Fruit fly (Drosophila melanogaster) whole organism, embryonic: Measurements from ENCODE around the gene CG6040.

Experiments
- Asciz ChIP-seq: fragments of 200-800 bp; sonication (Bioruptor generic); optimal IDR thresholded peaks from 2 replicates; lab custom pipeline; 2017; ENCODE audit warnings: missing biosample characterization, mild to moderate bottlenecking, missing genetic modification characterization, missing genetic modification reagents
- BEAF-32 ChIP-seq: fragments of 200-800 bp; sonication (Bioruptor generic); optimal IDR thresholded peaks from 3 replicates; lab custom pipeline; 2017; ENCODE audit warnings: missing biosample characterization, missing genetic modification characterization, mild to moderate bottlenecking, moderate library complexity, missing genetic modification reagents
- Bgb ChIP-seq: fragments of 200-800 bp; sonication (Bioruptor generic); IDR thresholded peaks from 2 replicates; pipeline ENCODE4 v1.3.6; 2022; ENCODE audit warnings: missing biosample characterization, missing genetic modification characterization; ENCODE audit not compliant: partially characterized antibody
- CG10543 ChIP-seq: fragments of 200-800 bp; sonication (Bioruptor generic); optimal IDR thresholded peaks from 3 replicates; lab custom pipeline; 2017; ENCODE audit warnings: missing biosample characterization, mild to moderate bottlenecking, missing genetic modification characterization, moderate library complexity
- CG10565 ChIP-seq: fragments of 200-800 bp; sonication (Bioruptor generic); optimal IDR thresholded peaks from 3 replicates; lab custom pipeline; 2016; ENCODE audit warnings: missing biosample characterization, mild to moderate bottlenecking, missing genetic modification characterization
- CG11398 ChIP-seq: fragments of 200-800 bp; sonication (Bioruptor generic); optimal IDR thresholded peaks from 2 replicates; lab custom pipeline; 2016; ENCODE audit warnings: missing biosample characterization, missing genetic modification characterization
- CG12942 ChIP-seq: fragments of 200-800 bp; sonication (Bioruptor generic); optimal IDR thresholded peaks from 3 replicates; lab custom pipeline; 2016; ENCODE audit warnings: missing biosample characterization, missing genetic modification characterization
- CG13123 ChIP-seq: fragments of 200-800 bp; sonication (Bioruptor generic); optimal IDR thresholded peaks from 2 replicates; lab custom pipeline; 2016; ENCODE audit warnings: missing biosample characterization, missing genetic modification characterization
- CG13296 ChIP-seq: fragments of 200-800 bp; sonication (Bioruptor generic); optimal IDR thresholded peaks from 3 replicates; lab custom pipeline; 2018; ENCODE audit warnings: missing biosample characterization, mild to moderate bottlenecking, missing genetic modification characterization
- CG14050 ChIP-seq: fragments of 200-800 bp; sonication (Bioruptor generic); IDR thresholded peaks from 3 replicates; pipeline ENCODE4 v1.3.6; 2022; ENCODE audit warnings: missing biosample characterization, missing genetic modification characterization
- CG1603 ChIP-seq: fragments of 200-800 bp; sonication (Bioruptor generic); optimal IDR thresholded peaks from 2 replicates; lab custom pipeline; 2019; ENCODE audit warnings: missing biosample characterization, mild to moderate bottlenecking, missing genetic modification characterization, moderate library complexity
- CG17912 ChIP-seq: fragments of 200-800 bp; sonication (Bioruptor generic); optimal IDR thresholded peaks from 2 replicates; lab custom pipeline; 2018; ENCODE audit warnings: missing biosample characterization, mild to moderate bottlenecking, missing genetic modification characterization
- CG18262 ChIP-seq: fragments of 200-800 bp; optimal IDR thresholded peaks from 3 replicates; lab custom pipeline; 2019; ENCODE audit warnings: missing biosample characterization, mild to moderate bottlenecking, missing genetic modification characterization, moderate library complexity
- CG2199 ChIP-seq: fragments of 200-800 bp; sonication (Bioruptor generic); IDR thresholded peaks from 3 replicates; pipeline ENCODE4 v1.3.6; 2022; ENCODE audit warnings: missing biosample characterization, missing genetic modification characterization
- CG31365 ChIP-seq: fragments of 200-800 bp; sonication (Bioruptor generic); optimal IDR thresholded peaks from 2 replicates; lab custom pipeline; 2018; ENCODE audit warnings: missing biosample characterization, mild to moderate bottlenecking, missing genetic modification characterization
- CG43689 ChIP-seq: fragments of 200-800 bp; sonication (Bioruptor generic); IDR thresholded peaks from 2 replicates; pipeline ENCODE4 v1.3.6; 2022; ENCODE audit warnings: missing biosample characterization, missing genetic modification characterization
- CG5245 ChIP-seq: fragments of 200-800 bp; sonication (Bioruptor generic); optimal IDR thresholded peaks from 3 replicates; lab custom pipeline; 2016; ENCODE audit warnings: missing biosample characterization, missing genetic modification characterization
- CG6654 ChIP-seq: fragments of 200-800 bp; sonication (Bioruptor generic); optimal IDR thresholded peaks from 2 replicates; lab custom pipeline; 2017; ENCODE audit warnings: missing biosample characterization, mild to moderate bottlenecking, missing genetic modification characterization
- CG7357 ChIP-seq: fragments of 200-800 bp; sonication (Bioruptor generic); IDR thresholded peaks from 3 replicates; pipeline ENCODE4 v1.3.6; 2022; ENCODE audit warnings: missing biosample characterization, missing genetic modification characterization
- CG7928 ChIP-seq: fragments of 200-800 bp; sonication (Bioruptor generic); optimal IDR thresholded peaks from 2 replicates; lab custom pipeline; 2017; ENCODE audit warnings: missing biosample characterization, mild to moderate bottlenecking, missing genetic modification characterization
- CG8924 ChIP-seq: fragments of 200-800 bp; optimal IDR thresholded peaks from 3 replicates; lab custom pipeline; 2019; ENCODE audit warnings: missing biosample characterization, mild to moderate bottlenecking, missing genetic modification characterization, moderate library complexity
- CG9609 ChIP-seq: fragments of 200-800 bp; sonication (Bioruptor generic); optimal IDR thresholded peaks from 3 replicates; lab custom pipeline; 2016; ENCODE audit warnings: missing biosample characterization, missing genetic modification characterization
- CrebB ChIP-seq: fragments of 200-800 bp; sonication (Bioruptor generic); optimal IDR thresholded peaks from 3 replicates; lab custom pipeline; 2018; ENCODE audit warnings: missing biosample characterization, mild to moderate bottlenecking, missing genetic modification characterization
- Dad ChIP-seq: fragments of 200-800 bp; sonication (Bioruptor generic); optimal IDR thresholded peaks from 3 replicates; lab custom pipeline; 2016; ENCODE audit warnings: missing biosample characterization, missing genetic modification characterization
- E2f2 ChIP-seq: fragments of 200-800 bp; sonication (Bioruptor generic); IDR thresholded peaks from 2 replicates; pipeline ENCODE4 v1.3.6; 2022; ENCODE audit warnings: missing biosample characterization, missing genetic modification characterization
- Ets65A ChIP-seq: fragments of 200-800 bp; sonication (Bioruptor generic); peaks from one replicate; lab custom pipeline; 2016; ENCODE audit warnings: missing biosample characterization, missing genetic modification characterization
- Fer3 ChIP-seq: fragments of 200-800 bp; sonication (Bioruptor generic); optimal IDR thresholded peaks from 2 replicates; lab custom pipeline; 2018; ENCODE audit warnings: missing biosample characterization, mild to moderate bottlenecking, missing genetic modification characterization, moderate library complexity
- H15 ChIP-seq: fragments of 200-800 bp; sonication (Bioruptor generic); IDR thresholded peaks from 3 replicates; pipeline ENCODE4 v1.3.6; 2022; ENCODE audit warnings: missing biosample characterization, missing genetic modification characterization
- HHEX ChIP-seq: fragments of 200-800 bp; sonication (Bioruptor generic); optimal IDR thresholded peaks from 3 replicates; lab custom pipeline; 2017; ENCODE audit warnings: missing biosample characterization, mild to moderate bottlenecking, missing genetic modification characterization, missing genetic modification reagents
- Hmr ChIP-seq: fragments of 200-800 bp; sonication (Bioruptor generic); optimal IDR thresholded peaks from 3 replicates; lab custom pipeline; 2017; ENCODE audit warnings: mild to moderate bottlenecking, missing biosample characterization, missing genetic modification reagents, missing genetic modification characterization
- Side ChIP-seq: fragments of 200-800 bp; sonication (Bioruptor generic); optimal IDR thresholded peaks from 2 replicates; lab custom pipeline; 2016; ENCODE audit warnings: missing biosample characterization, missing genetic modification characterization
- az2 ChIP-seq: fragments of 200-800 bp; sonication (Bioruptor generic); optimal IDR thresholded peaks from 3 replicates; lab custom pipeline; 2016; ENCODE audit warnings: missing biosample characterization, missing genetic modification characterization
- bbx ChIP-seq: fragments of 200-800 bp; sonication (Bioruptor generic); IDR thresholded peaks from 2 replicates; pipeline ENCODE4 v1.3.6; 2022; ENCODE audit warnings: missing biosample characterization, missing genetic modification characterization; ENCODE audit not compliant: partially characterized antibody
- bsh ChIP-seq, 2 experiments: fragments of 200-800 bp; sonication (Bioruptor generic); optimal IDR thresholded peaks; 2 replicates each; lab custom pipeline; 2017 to 2018; ENCODE audit warnings: mild to moderate bottlenecking in 2 of 2, missing biosample characterization in 2 of 2, missing genetic modification characterization in 2 of 2, moderate library complexity in 1 of 2
- croc ChIP-seq: fragments of 200-800 bp; sonication (Bioruptor generic); conservative IDR thresholded peaks from 3 replicates; pipeline ENCODE4 v1.3.6; 2022; ENCODE audit warnings: missing biosample characterization, missing genetic modification characterization
- dpn ChIP-seq, 2 experiments: fragments of 200-800 bp; sonication (Bioruptor generic); optimal IDR thresholded peaks; 3 replicates each; lab custom pipeline; 2016; ENCODE audit warnings: missing biosample characterization in 2 of 2, missing genetic modification characterization in 2 of 2
- fru ChIP-seq: fragments of >200 bp; optimal IDR thresholded peaks from 2 replicates; lab custom pipeline; 2017
- gem ChIP-seq: fragments of 200-800 bp; sonication (Bioruptor generic); optimal IDR thresholded peaks from 2 replicates; lab custom pipeline; 2019; ENCODE audit warnings: missing biosample characterization, mild to moderate bottlenecking, missing genetic modification characterization, moderate library complexity
- grau ChIP-seq: fragments of 200-800 bp; optimal IDR thresholded peaks from 3 replicates; lab custom pipeline; 2019; ENCODE audit warnings: missing biosample characterization, mild to moderate bottlenecking, missing genetic modification characterization, moderate library complexity
- gt ChIP-seq: fragments of 200-800 bp; sonication (Bioruptor generic); IDR thresholded peaks from 2 replicates; pipeline ENCODE4 v1.3.6; 2022; ENCODE audit warnings: missing biosample characterization, missing genetic modification characterization
- hth ChIP-seq: fragments of >200 bp; optimal IDR thresholded peaks from 2 replicates; lab custom pipeline; 2017; ENCODE audit warnings: inconsistent platforms
- lola ChIP-seq, 3 experiments: fragments of >200 bp in 2 of 3; fragments of 200-800 bp in 1 of 3; sonication (Bioruptor generic) in 1 of 3; optimal IDR thresholded peaks; 2 replicates each; lab custom pipeline; 2017 to 2019; ENCODE audit warnings: missing biosample characterization in 3 of 3, missing genetic modification characterization in 3 of 3, mild to moderate bottlenecking in 1 of 3, moderate library complexity in 1 of 3
- mirr ChIP-seq: fragments of 200-800 bp; sonication (Bioruptor generic); optimal IDR thresholded peaks from 3 replicates; lab custom pipeline; 2018; ENCODE audit warnings: missing biosample characterization, mild to moderate bottlenecking, missing genetic modification characterization
- mld ChIP-seq: fragments of 200-800 bp; sonication (Bioruptor generic); IDR thresholded peaks from 3 replicates; pipeline ENCODE4 v1.3.6; 2022; ENCODE audit warnings: missing biosample characterization, missing genetic modification characterization; ENCODE audit not compliant: partially characterized antibody
- nau ChIP-seq: fragments of 200-800 bp; sonication (Bioruptor generic); optimal IDR thresholded peaks from 3 replicates; lab custom pipeline; 2017; ENCODE audit warnings: missing biosample characterization, mild to moderate bottlenecking, missing genetic modification characterization, missing genetic modification reagents
- stwl ChIP-seq: fragments of 200-800 bp; sonication (Bioruptor generic); optimal IDR thresholded peaks from 3 replicates; lab custom pipeline; 2018; ENCODE audit warnings: missing biosample characterization, mild to moderate bottlenecking, missing genetic modification characterization, moderate library complexity
- sug ChIP-seq: fragments of 200-800 bp; optimal IDR thresholded peaks from 2 replicates; lab custom pipeline; 2019; ENCODE audit warnings: missing biosample characterization, mild to moderate bottlenecking, missing genetic modification characterization, moderate library complexity
- unc-4 ChIP-seq: fragments of 200-800 bp; sonication (Bioruptor generic); IDR thresholded peaks from 2 replicates; pipeline ENCODE4 v1.3.6; 2022; ENCODE audit warnings: missing biosample characterization, missing genetic modification characterization; ENCODE audit not compliant: partially characterized antibody
- vnd ChIP-seq: fragments of 200-800 bp; sonication (Bioruptor generic); IDR thresholded peaks from 3 replicates; pipeline ENCODE4 v1.3.6; 2022; ENCODE audit warnings: missing biosample characterization, missing genetic modification characterization; ENCODE audit not compliant: partially characterized antibody
- wdn ChIP-seq: fragments of 200-800 bp; sonication (Bioruptor generic); IDR thresholded peaks from 2 replicates; pipeline ENCODE4 v1.3.6; 2022; ENCODE audit warnings: missing biosample characterization, missing genetic modification characterization
- wek ChIP-seq: fragments of 200-800 bp; sonication (Bioruptor generic); optimal IDR thresholded peaks from 3 replicates; lab custom pipeline; 2018; ENCODE audit warnings: missing biosample characterization, mild to moderate bottlenecking, missing genetic modification characterization, moderate library complexity

The CG6040 gene

DNA sequence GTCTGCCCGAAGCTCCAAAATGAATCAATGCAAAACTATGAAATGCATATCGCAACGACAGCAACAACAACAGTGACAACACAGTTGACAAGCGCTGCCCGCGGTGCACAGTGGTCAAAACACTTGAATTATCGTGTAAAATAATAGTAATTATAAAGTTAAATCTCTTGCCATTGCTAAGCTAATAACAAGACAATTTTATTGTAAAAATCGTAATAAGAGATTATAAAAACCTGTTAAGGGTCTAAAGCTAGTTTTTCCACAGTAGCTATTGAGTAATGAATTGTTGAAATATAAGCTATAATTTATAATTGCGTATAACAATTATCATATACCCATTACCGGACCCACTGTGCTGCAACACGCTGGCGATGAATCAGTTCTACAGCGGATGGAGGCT is 23.8 kb upstream of the CG6040 start (continued):
- no peak for TF ChIP-seq H15 (GFP tag; lab: Robert Waterston, UW)
- TF ChIP-seq wdn (GFP tag; lab: Robert Waterston, UW), result no peak
- no peak for TF ChIP-seq gt (GFP tag; lab: Robert Waterston, UW)
- TF ChIP-seq fru (lab: Kevin White, UChicago), result no peak
- no peak for TF ChIP-seq CG10543 (GFP tag; lab: Kevin White, UChicago)
- TF ChIP-seq wek (GFP tag; lab: Kevin White, UChicago), result no peak
- no peak for TF ChIP-seq mirr (GFP tag; lab: Kevin White, UChicago)
- TF ChIP-seq CG1603 (tag; lab: Kevin White, UChicago), result peak; percentile 59
- no peak for TF ChIP-seq bbx (GFP tag; lab: Robert Waterston, UW)
- peak; percentile 79 to 84 for TF ChIP-seq bsh (GFP tag; optimal IDR thresholded peaks at IDR 0.05; lab: Kevin White, UChicago)
- TF ChIP-seq CG18262, result peak; percentile 88
- no peak for TF ChIP-seq hth (lab: Kevin White, UChicago)
- peak; percentile 56 for TF ChIP-seq grau (tag; lab: Kevin White, UChicago)
- peak; percentile 66 for TF ChIP-seq croc (GFP tag; lab: Robert Waterston, UW)
- TF ChIP-seq Ets65A (GFP tag; lab: Kevin White, UChicago), result peak; percentile 33
- TF ChIP-seq CG12942, result no peak
- TF ChIP-seq CG9609 (GFP tag; lab: Kevin White, UChicago), result no peak
- no peak for TF ChIP-seq CG7357 (GFP tag; lab: Robert Waterston, UW)
- TF ChIP-seq CG10565, result no peak
- TF ChIP-seq Dad (GFP tag; lab: Kevin White, UChicago), result no peak
- no peak for TF ChIP-seq CG31365 (tag; lab: Kevin White, UChicago)
- no peak for TF ChIP-seq Bgb
- TF ChIP-seq CG13296 (GFP tag; lab: Kevin White, UChicago), result no peak
- no peak for TF ChIP-seq mld (GFP tag; lab: Robert Waterston, UW)
- TF ChIP-seq CG13123, result no peak
- TF ChIP-seq az2 (GFP tag; lab: Kevin White, UChicago), result peak; percentile 46
- TF ChIP-seq CG11398 (GFP tag; lab: Kevin White, UChicago), result no peak
- no peak for TF ChIP-seq Fer3 (tag; lab: Kevin White, UChicago)
- TF ChIP-seq gem (tag; lab: Kevin White, UChicago), result peak; percentile 74
- no peak for TF ChIP-seq vnd (GFP tag; lab: Robert Waterston, UW)
- 0 out of 3 replicates have a peak, but pooled peaks have one; percentile 47 for TF ChIP-seq CG2199 (GFP tag; lab: Robert Waterston, UW)
- TF ChIP-seq Hmr, result no peak
- TF ChIP-seq CG8924 (tag; lab: Kevin White, UChicago), result peak; percentile 52
- no peak for TF ChIP-seq CG17912 (GFP tag; lab: Kevin White, UChicago)
- TF ChIP-seq dpn (GFP tag; optimal IDR thresholded peaks at IDR 0.05; lab: Kevin White, UChicago), result peak in 1 of 2 experiments; percentile 28
- TF ChIP-seq nau (GFP tag; lab: Kevin White, UChicago), result peak; percentile 61
- peak; percentile 23; the same call in 1 of the 2 replicates for TF ChIP-seq E2f2 (GFP tag; lab: Robert Waterston, UW)
- TF ChIP-seq lola (GFP tag; optimal IDR thresholded peaks at IDR 0.05; lab: Kevin White, UChicago), result peak in 1 of 3 experiments; percentile 70
- no peak for TF ChIP-seq sug (tag; lab: Kevin White, UChicago)
- TF ChIP-seq CG7928, result no peak
- TF ChIP-seq CrebB (tag; lab: Kevin White, UChicago), result no peak
- peak; percentile 62 for TF ChIP-seq Asciz (GFP tag; lab: Kevin White, UChicago)
- TF ChIP-seq CG43689 (GFP tag; lab: Robert Waterston, UW), result no peak
- TF ChIP-seq unc-4 (GFP tag; lab: Robert Waterston, UW), result no peak
- no peak for TF ChIP-seq BEAF-32 (GFP tag; lab: Kevin White, UChicago)
- no peak for TF ChIP-seq Side (GFP tag; lab: Kevin White, UChicago)
- no peak for TF ChIP-seq CG14050 (GFP tag; lab: Robert Waterston, UW)
- TF ChIP-seq HHEX (GFP tag; lab: Kevin White, UChicago), result no peak
- TF ChIP-seq CG5245 (GFP tag; lab: Kevin White, UChicago), result no peak
- no peak for TF ChIP-seq stwl
- TF ChIP-seq CG6654, result peak; percentile 19
